Worm (Caenorhabditis elegans): Measurements from ENCODE around the gene sri-26.

Gene sri-26

ce11 chrV:15223668-15224067 lies 8.4 kb downstream of the sri-26 start, which contains the start of gene srw-24:
TSS of gene srw-24 (plus strand) at chrV:15223968.
- TF ChIP-seq ceh-2 (tag; optimal IDR thresholded peaks at IDR 0.05) (no peak), ceh-34 (tag; optimal IDR thresholded peaks at IDR 0.05) (no peak), hlh-6 (tag; optimal IDR thresholded peaks at IDR 0.05) (no peak), C08G9.2 (tag; optimal IDR thresholded peaks at IDR 0.05) (no peak), lim-6 (tag; optimal IDR thresholded peaks at IDR 0.05) (no peak), ztf-16 (tag; optimal IDR thresholded peaks at IDR 0.05) (no peak), ama-1 (optimal IDR thresholded peaks at IDR 0.05) (no peak), eyg-1 (tag; optimal IDR thresholded peaks at IDR 0.05) (no peak), ceh-22 (tag; optimal IDR thresholded peaks at IDR 0.05) (no peak)

DNA sequence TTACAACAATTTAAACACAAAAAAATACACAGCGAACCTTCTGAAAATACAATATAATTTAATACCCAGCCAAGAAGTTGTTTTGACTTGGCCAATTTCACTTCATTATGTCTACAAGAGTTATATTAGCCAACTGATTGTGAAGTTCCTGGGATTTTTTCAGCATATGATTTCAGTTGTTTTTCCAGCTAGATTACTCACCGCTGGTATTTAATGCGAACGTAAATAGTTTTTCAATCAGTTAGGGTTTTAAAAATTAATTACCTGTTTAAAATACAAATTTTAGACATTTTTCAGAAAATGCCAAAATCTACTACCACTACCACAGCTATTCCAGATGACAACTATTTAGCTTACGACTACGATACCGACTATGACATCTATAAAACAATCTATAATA lies 10.4 kb downstream of the sri-26 start, which contains the start of gene srw-14:
srw-14 (plus strand) TSS at position 301 of the 400 bp plus-strand sequence.
- TF ChIP-seq nfya-1 (tag; optimal IDR thresholded peaks at IDR 0.05) (no peak), unc-42 (tag; optimal IDR thresholded peaks at IDR 0.05) (no peak), Y22D7AL.16 (tag; optimal IDR thresholded peaks at IDR 0.05) (no peak), tbx-7 (tag; optimal IDR thresholded peaks at IDR 0.05) (no peak), unc-55 (GFP tag; optimal IDR thresholded peaks at IDR 0.05) (no peak), sox-2 (GFP tag; IDR thresholded peaks at IDR 0.05) (no peak), ceh-34 (tag; optimal IDR thresholded peaks at IDR 0.05) (no peak), gmeb-2 (tag; optimal IDR thresholded peaks at IDR 0.05) (no peak), nhr-11 (tag; optimal IDR thresholded peaks at IDR 0.05) (no peak), fkh-10 (GFP tag; optimal IDR thresholded peaks at IDR 0.05) (no peak), zip-5 (tag; optimal IDR thresholded peaks at IDR 0.05) (no peak), ceh-9 (tag; optimal IDR thresholded peaks at IDR 0.05) (no peak), hlh-13 (GFP tag; optimal IDR thresholded peaks at IDR 0.05) (no peak), odd-2 (tag; optimal IDR thresholded peaks at IDR 0.05) (no peak), mec-3 (tag; optimal IDR thresholded peaks at IDR 0.05; ENCODE audit: borderline replicate concordance) (no peak), ceh-45 (GFP tag; IDR thresholded peaks at IDR 0.05) (no peak)

DNA sequence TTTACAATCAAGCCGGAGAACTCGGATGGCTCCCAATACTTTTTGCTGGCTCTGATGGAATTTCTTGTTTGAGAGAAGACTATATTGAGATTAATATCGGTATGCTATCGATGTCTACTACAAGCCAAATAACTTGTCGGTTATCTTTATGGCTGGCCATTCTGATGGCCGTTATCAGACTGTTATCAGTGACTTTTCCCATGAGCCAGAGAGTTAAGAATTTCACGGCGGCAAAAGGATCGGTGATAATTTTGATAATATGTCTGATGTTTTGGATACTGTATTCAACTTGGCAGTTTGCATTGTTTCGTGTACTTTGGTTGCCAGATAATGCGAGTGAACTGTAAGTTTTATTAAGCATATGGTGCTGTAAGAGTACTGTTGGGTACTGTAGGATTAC lies 10.9 kb downstream of the sri-26 start:
- no peak for TF ChIP-seq ceh-14 (tag; optimal IDR thresholded peaks at IDR 0.05)
- TF ChIP-seq elt-2 (tag; optimal IDR thresholded peaks at IDR 0.05), result peak; percentile 95

DNA sequence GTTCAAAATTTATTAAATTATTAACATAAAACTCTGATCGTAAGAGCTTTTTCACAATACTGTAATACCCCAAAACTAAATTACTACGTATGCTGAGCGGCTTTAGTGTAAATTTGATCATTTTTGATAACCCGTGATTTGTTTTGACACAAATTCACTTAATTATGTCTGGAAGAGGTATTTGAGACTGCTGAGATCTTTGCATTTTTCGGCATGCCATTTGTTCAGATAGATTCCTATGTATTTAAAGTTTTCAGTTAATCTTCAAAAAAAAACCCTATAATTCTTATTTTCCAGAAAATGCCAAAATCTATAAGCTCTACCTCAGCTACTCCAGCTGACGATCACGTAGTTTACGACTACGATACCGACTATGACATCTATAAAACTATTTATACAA lies 15.0 kb downstream of the sri-26 start, which contains the start of gene srw-15:
srw-15 (plus strand) TSS at position 301 of the 400 bp plus-strand sequence.
- TF ChIP-seq ceh-9 (tag; optimal IDR thresholded peaks at IDR 0.05) (no peak), ceh-34 (tag; optimal IDR thresholded peaks at IDR 0.05) (no peak), ceh-31 (tag; optimal IDR thresholded peaks at IDR 0.05) (no peak)

DNA sequence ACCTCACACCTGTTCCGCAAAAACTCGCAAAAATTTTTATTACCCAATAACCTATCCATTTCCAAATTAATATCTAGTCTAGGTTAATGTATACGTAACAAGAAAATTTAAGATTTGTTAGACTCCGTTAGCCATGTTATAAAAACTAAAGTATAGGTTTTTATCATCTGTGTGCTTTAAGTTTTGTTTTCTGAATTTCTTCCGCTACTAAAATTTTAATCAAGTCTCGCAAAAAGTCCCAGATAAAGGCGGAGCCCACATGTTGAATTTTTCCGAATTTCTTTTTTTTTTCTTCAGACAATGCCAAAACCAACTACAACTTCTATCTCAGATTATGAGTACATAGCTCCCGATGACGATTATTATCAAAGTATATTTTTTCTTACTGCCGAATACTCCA lies 16.9 kb downstream of the sri-26 start, which contains the start of gene srw-13:
srw-13 (plus strand) TSS at position 301 of the 400 bp plus-strand sequence.
- TF ChIP-seq unc-55 (GFP tag; optimal IDR thresholded peaks at IDR 0.05), result no peak
- no peak for TF ChIP-seq che-1 (tag; optimal IDR thresholded peaks at IDR 0.05)
- TF ChIP-seq ets-4 (tag; optimal IDR thresholded peaks at IDR 0.05), result no peak
- TF ChIP-seq unc-42 (tag; optimal IDR thresholded peaks at IDR 0.05), result no peak
- TF ChIP-seq ceh-24 (tag; optimal IDR thresholded peaks at IDR 0.05), result no peak
- no peak for TF ChIP-seq pros-1 (tag; optimal IDR thresholded peaks at IDR 0.05)
- no peak for TF ChIP-seq sox-2 (GFP tag; IDR thresholded peaks at IDR 0.05)
- TF ChIP-seq dmd-4 (tag; optimal IDR thresholded peaks at IDR 0.05; ENCODE audit: borderline replicate concordance), result no peak
- no peak for TF ChIP-seq elt-2 (tag; optimal IDR thresholded peaks at IDR 0.05)
- TF ChIP-seq T23F11.4 (GFP tag; optimal IDR thresholded peaks at IDR 0.05), result no peak
- no peak for TF ChIP-seq rnt-1 (tag; optimal IDR thresholded peaks at IDR 0.05)
- TF ChIP-seq fax-1 (tag; optimal IDR thresholded peaks at IDR 0.05), result no peak
- TF ChIP-seq ceh-30 (tag; optimal IDR thresholded peaks at IDR 0.05), result no peak
- no peak for TF ChIP-seq tbx-7 (tag; optimal IDR thresholded peaks at IDR 0.05)
- TF ChIP-seq Y22D7AL.16 (tag; optimal IDR thresholded peaks at IDR 0.05), result no peak
- no peak for TF ChIP-seq K02D7.2 (tag; optimal IDR thresholded peaks at IDR 0.05)
- no peak for TF ChIP-seq lim-6 (tag; optimal IDR thresholded peaks at IDR 0.05)
- no peak for TF ChIP-seq lin-11 (tag; optimal IDR thresholded peaks at IDR 0.05)
- TF ChIP-seq fkh-6 (tag; optimal IDR thresholded peaks at IDR 0.05), result no peak
